Fruit fly (Drosophila melanogaster) whole organism, embryonic: ENCODE measurements around the gene Muc18B.

Experiments
- Atf3 ChIP-seq: fragments of 200-800 bp; sonication (Bioruptor generic); optimal IDR thresholded peaks from 3 replicates; lab custom pipeline; 2016; ENCODE audit warnings: missing biosample characterization, missing genetic modification characterization
- B-H2 ChIP-seq: fragments of 200-800 bp; sonication (Bioruptor generic); optimal IDR thresholded peaks from 2 replicates; lab custom pipeline; 2018; ENCODE audit warnings: missing biosample characterization, mild to moderate bottlenecking, missing genetic modification characterization
- Bgb ChIP-seq: fragments of 200-800 bp; sonication (Bioruptor generic); IDR thresholded peaks from 2 replicates; pipeline ENCODE4 v1.3.6; 2022; ENCODE audit warnings: missing biosample characterization, missing genetic modification characterization; ENCODE audit not compliant: partially characterized antibody
- C15 ChIP-seq: fragments of 200-800 bp; sonication (Bioruptor generic); IDR thresholded peaks from 3 replicates; pipeline ENCODE4 v1.3.6; 2022; ENCODE audit warnings: missing biosample characterization, missing genetic modification characterization
- CG10274 ChIP-seq: fragments of 200-800 bp; sonication (Bioruptor generic); optimal IDR thresholded peaks from 3 replicates; lab custom pipeline; 2017; ENCODE audit warnings: missing biosample characterization, mild to moderate bottlenecking, missing genetic modification characterization
- CG11398 ChIP-seq: fragments of 200-800 bp; sonication (Bioruptor generic); optimal IDR thresholded peaks from 2 replicates; lab custom pipeline; 2016; ENCODE audit warnings: missing biosample characterization, missing genetic modification characterization
- CG12071 ChIP-seq: fragments of 200-800 bp; sonication (Bioruptor generic); optimal IDR thresholded peaks from 3 replicates; lab custom pipeline; 2018; ENCODE audit warnings: missing biosample characterization, mild to moderate bottlenecking, missing genetic modification characterization
- CG13287 ChIP-seq: fragments of 200-800 bp; sonication (Bioruptor generic); IDR thresholded peaks from 2 replicates; pipeline ENCODE4 v1.3.6; 2022; ENCODE audit warnings: missing biosample characterization, missing genetic modification characterization; ENCODE audit not compliant: partially characterized antibody
- CG14860 ChIP-seq: fragments of 200-800 bp; sonication (Bioruptor generic); IDR thresholded peaks from 3 replicates; pipeline ENCODE4 v1.3.6; 2022; ENCODE audit warnings: missing biosample characterization, missing genetic modification characterization; ENCODE audit not compliant: partially characterized antibody
- CG17385 ChIP-seq: fragments of 200-800 bp; sonication (Bioruptor generic); optimal IDR thresholded peaks from 3 replicates; lab custom pipeline; 2018; ENCODE audit warnings: missing biosample characterization, mild to moderate bottlenecking, missing genetic modification characterization
- CG2116 ChIP-seq: fragments of 200-800 bp; sonication (Bioruptor generic); optimal IDR thresholded peaks from 3 replicates; lab custom pipeline; 2018; ENCODE audit warnings: missing biosample characterization, mild to moderate bottlenecking, missing genetic modification characterization
- CG2120 ChIP-seq: fragments of 200-800 bp; sonication (Bioruptor generic); optimal IDR thresholded peaks from 3 replicates; lab custom pipeline; 2016; ENCODE audit warnings: missing biosample characterization, missing genetic modification characterization
- CG2129 ChIP-seq: fragments of 200-800 bp; sonication (Bioruptor generic); IDR thresholded peaks from 2 replicates; pipeline ENCODE4 v1.3.6; 2022; ENCODE audit warnings: missing biosample characterization, missing genetic modification characterization; ENCODE audit not compliant: partially characterized antibody
- CG32772 ChIP-seq: fragments of 200-800 bp; sonication (Bioruptor generic); IDR thresholded peaks from 2 replicates; pipeline ENCODE4 v1.3.6; 2022; ENCODE audit warnings: missing biosample characterization, missing genetic modification characterization
- CG33557 ChIP-seq: fragments of 200-800 bp; sonication (Bioruptor generic); optimal IDR thresholded peaks from 2 replicates; lab custom pipeline; 2019; ENCODE audit warnings: missing biosample characterization, mild to moderate bottlenecking, missing genetic modification characterization, moderate library complexity
- CG3847 ChIP-seq: fragments of 200-800 bp; sonication (Bioruptor generic); IDR thresholded peaks from 2 replicates; pipeline ENCODE4 v1.3.6; 2022; ENCODE audit warnings: missing biosample characterization, missing genetic modification characterization
- CG6854 ChIP-seq: fragments of 200-800 bp; sonication (Bioruptor generic); optimal IDR thresholded peaks from 3 replicates; lab custom pipeline; 2017; ENCODE audit warnings: missing biosample characterization, mild to moderate bottlenecking, missing genetic modification characterization
- CG7839 ChIP-seq: fragments of 200-800 bp; sonication (Bioruptor generic); optimal IDR thresholded peaks from 3 replicates; lab custom pipeline; 2018; ENCODE audit warnings: missing biosample characterization, mild to moderate bottlenecking, missing genetic modification characterization, moderate library complexity
- CG7963 ChIP-seq: fragments of 200-800 bp; sonication (Bioruptor generic); IDR thresholded peaks from 3 replicates; pipeline ENCODE4 v1.3.6; 2022; ENCODE audit warnings: missing biosample characterization, missing genetic modification characterization; ENCODE audit not compliant: partially characterized antibody
- CG9797 ChIP-seq: fragments of 200-800 bp; sonication (Bioruptor generic); optimal IDR thresholded peaks from 3 replicates; lab custom pipeline; 2018; ENCODE audit warnings: missing biosample characterization, mild to moderate bottlenecking, missing genetic modification characterization
- CoRest ChIP-seq: fragments of 200-800 bp; sonication (Bioruptor generic); optimal IDR thresholded peaks from 3 replicates; lab custom pipeline; 2018; ENCODE audit warnings: missing biosample characterization, mild to moderate bottlenecking, missing genetic modification characterization, moderate library complexity
- D19B ChIP-seq: fragments of 200-800 bp; sonication (Bioruptor generic); optimal IDR thresholded peaks from 2 replicates; lab custom pipeline; 2017; ENCODE audit warnings: missing biosample characterization, mild to moderate bottlenecking, missing genetic modification characterization
- Deaf1 ChIP-seq: fragments of 200-800 bp; optimal IDR thresholded peaks from 3 replicates; lab custom pipeline; 2019; ENCODE audit warnings: missing biosample characterization, mild to moderate bottlenecking, missing genetic modification characterization, moderate library complexity
- Dref ChIP-seq: fragments of 200-800 bp; sonication (Bioruptor generic); IDR thresholded peaks from 2 replicates; pipeline ENCODE4 v1.3.6; 2022; ENCODE audit warnings: missing biosample characterization, missing genetic modification characterization
- Gsc ChIP-seq: fragments of 200-800 bp; sonication (Bioruptor generic); IDR thresholded peaks from 2 replicates; pipeline ENCODE4 v1.3.6; 2022; ENCODE audit warnings: missing biosample characterization, missing genetic modification characterization
- HLHmδ ChIP-seq: fragments of 200-800 bp; sonication (Bioruptor generic); optimal IDR thresholded peaks from 2 replicates; lab custom pipeline; 2018; ENCODE audit warnings: missing biosample characterization, mild to moderate bottlenecking, missing genetic modification characterization, moderate library complexity
- Hand ChIP-seq: fragments of 200-800 bp; sonication (Bioruptor generic); optimal IDR thresholded peaks from 2 replicates; lab custom pipeline; 2017; ENCODE audit warnings: mild to moderate bottlenecking, missing biosample characterization, missing genetic modification reagents, missing genetic modification characterization
- HmgZ ChIP-seq: fragments of 200-800 bp; sonication (Bioruptor generic); optimal IDR thresholded peaks from 2 replicates; lab custom pipeline; 2018; ENCODE audit warnings: missing biosample characterization, mild to moderate bottlenecking, missing genetic modification characterization
- Lpt ChIP-seq: fragments of >200 bp; optimal IDR thresholded peaks from 2 replicates; lab custom pipeline; 2018; ENCODE audit warnings: missing biosample characterization, missing genetic modification characterization
- MESR4 ChIP-seq: fragments of 200-800 bp; sonication (Bioruptor generic); optimal IDR thresholded peaks from 2 replicates; lab custom pipeline; 2018; ENCODE audit warnings: missing biosample characterization, mild to moderate bottlenecking, missing genetic modification characterization, moderate library complexity
- MTF-1 ChIP-seq: fragments of 200-800 bp; sonication (Bioruptor generic); optimal IDR thresholded peaks from 2 replicates; lab custom pipeline; 2018; ENCODE audit warnings: missing biosample characterization, mild to moderate bottlenecking, missing genetic modification characterization, borderline replicate concordance
- Sry-δ ChIP-seq: fragments of 200-800 bp; sonication (Bioruptor generic); optimal IDR thresholded peaks from 2 replicates; lab custom pipeline; 2016; ENCODE audit warnings: missing biosample characterization, missing genetic modification characterization
- Vsx1 ChIP-seq: fragments of 200-800 bp; sonication (Bioruptor generic); optimal IDR thresholded peaks from 2 replicates; lab custom pipeline; 2017; ENCODE audit warnings: missing biosample characterization, mild to moderate bottlenecking, missing genetic modification characterization, missing genetic modification reagents
- amos ChIP-seq: fragments of 200-800 bp; sonication (Bioruptor generic); IDR thresholded peaks from 2 replicates; pipeline ENCODE4 v1.3.6; 2022; ENCODE audit warnings: missing biosample characterization, missing genetic modification characterization; ENCODE audit not compliant: partially characterized antibody
- bbx ChIP-seq: fragments of 200-800 bp; sonication (Bioruptor generic); IDR thresholded peaks from 2 replicates; pipeline ENCODE4 v1.3.6; 2022; ENCODE audit warnings: missing biosample characterization, missing genetic modification characterization; ENCODE audit not compliant: partially characterized antibody
- bsh ChIP-seq, 2 experiments: fragments of 200-800 bp; sonication (Bioruptor generic); optimal IDR thresholded peaks; 2 replicates each; lab custom pipeline; 2017 to 2018; ENCODE audit warnings: mild to moderate bottlenecking in 2 of 2, missing biosample characterization in 2 of 2, missing genetic modification characterization in 2 of 2, moderate library complexity in 1 of 2
- cas ChIP-seq: fragments of 200-800 bp; sonication (Bioruptor generic); IDR thresholded peaks from 2 replicates; pipeline ENCODE4 v1.3.6; 2022; ENCODE audit warnings: missing biosample characterization, missing genetic modification characterization
- caup ChIP-seq: fragments of 200-800 bp; sonication (Bioruptor generic); optimal IDR thresholded peaks from 3 replicates; lab custom pipeline; 2017; ENCODE audit warnings: missing biosample characterization, mild to moderate bottlenecking, missing genetic modification characterization, moderate library complexity; ENCODE audit not compliant: severe bottlenecking
- dysf ChIP-seq: fragments of 200-800 bp; sonication (Bioruptor generic); IDR thresholded peaks from 3 replicates; pipeline ENCODE4 v1.3.6; 2022; ENCODE audit warnings: missing biosample characterization, missing genetic modification characterization
- ham ChIP-seq: fragments of 200-800 bp; sonication (Bioruptor generic); IDR thresholded peaks from 2 replicates; pipeline ENCODE4 v1.3.6; 2022; ENCODE audit warnings: missing biosample characterization, missing genetic modification characterization
- odd ChIP-seq: fragments of 200-800 bp; sonication (Bioruptor generic); optimal IDR thresholded peaks from 2 replicates; lab custom pipeline; 2017; ENCODE audit warnings: missing biosample characterization, mild to moderate bottlenecking, missing genetic modification characterization
- onecut ChIP-seq: fragments of 200-800 bp; sonication (Bioruptor generic); IDR thresholded peaks from 2 replicates; pipeline ENCODE4 v1.3.6; 2022; ENCODE audit warnings: missing biosample characterization, missing genetic modification characterization
- pzg ChIP-seq: fragments of 200-800 bp; sonication (Bioruptor generic); optimal IDR thresholded peaks from 3 replicates; lab custom pipeline; 2018; ENCODE audit warnings: missing biosample characterization, mild to moderate bottlenecking, missing genetic modification characterization, moderate library complexity
- row ChIP-seq: fragments of 200-800 bp; sonication (Bioruptor generic); IDR thresholded peaks from 3 replicates; pipeline ENCODE4 v1.3.6; 2022; ENCODE audit warnings: missing biosample characterization, missing genetic modification characterization
- sob ChIP-seq: fragments of 200-800 bp; sonication (Bioruptor generic); IDR thresholded peaks from 2 replicates; pipeline ENCODE4 v1.3.6; 2022; ENCODE audit warnings: missing biosample characterization, missing genetic modification characterization
- tin ChIP-seq: fragments of 200-800 bp; sonication (Bioruptor generic); optimal IDR thresholded peaks from 3 replicates; lab custom pipeline; 2016; ENCODE audit warnings: missing biosample characterization, missing genetic modification characterization
- zen ChIP-seq: fragments of 200-800 bp; sonication (Bioruptor generic); optimal IDR thresholded peaks from 3 replicates; lab custom pipeline; 2018; ENCODE audit warnings: missing biosample characterization, mild to moderate bottlenecking, missing genetic modification characterization, moderate library complexity
- zf30C ChIP-seq: fragments of 200-800 bp; sonication (Bioruptor generic); optimal IDR thresholded peaks from 3 replicates; lab custom pipeline; 2018; ENCODE audit warnings: missing biosample characterization, mild to moderate bottlenecking, missing genetic modification characterization

Muc18B gene

dm6 chrX:19261528-19262102 lies 46.3 kb downstream of the Muc18B start, which contains the start of gene Vav:
Vav (plus strand) TSS chrX:19261820.
- TF ChIP-seq bsh (GFP tag; optimal IDR thresholded peaks at IDR 0.05; lab: Kevin White, UChicago) (no peak), CoRest (tag; lab: Kevin White, UChicago) (no peak), CG2116 (GFP tag; lab: Kevin White, UChicago) (peak; percentile 61), CG11398 (GFP tag; lab: Kevin White, UChicago) (no peak), onecut (GFP tag; lab: Robert Waterston, UW) (peak; percentile 16; the same call in 1 of the 2 replicates), MESR4 (GFP tag; lab: Kevin White, UChicago) (peak; percentile 89), Atf3 (GFP tag; lab: Kevin White, UChicago) (no peak), CG7839 (tag; lab: Kevin White, UChicago) (no peak), CG3847 (GFP tag; lab: Robert Waterston, UW) (no peak), cas (GFP tag; lab: Robert Waterston, UW) (no peak), CG6854 (GFP tag; lab: Kevin White, UChicago) (peak; percentile 1), dysf (GFP tag; lab: Robert Waterston, UW) (0 out of 3 replicates have a peak, but pooled peaks have one; percentile 6), Lpt (GFP tag; lab: Kevin White, UChicago) (no peak), CG9797 (GFP tag; lab: Kevin White, UChicago) (peak; percentile 29), HLHmδ (no peak), bbx (peak; percentile 46), Vsx1 (no peak), CG2120 (GFP tag; lab: Kevin White, UChicago) (no peak), zen (tag; lab: Kevin White, UChicago) (peak; percentile 12), tin (GFP tag; lab: Kevin White, UChicago) (no peak), D19B (no peak), ham (GFP tag; lab: Robert Waterston, UW) (0 out of 2 replicates have a peak, but pooled peaks have one; percentile 10), row (peak; percentile 27; the same call in 1 of the 3 replicates), Bgb (GFP tag; lab: Robert Waterston, UW) (peak; percentile 50; the same call in 1 of the 2 replicates), Dref (GFP tag; lab: Robert Waterston, UW) (peak; percentile 73), amos (peak; percentile 42), CG2129 (GFP tag; lab: Robert Waterston, UW) (no peak), CG32772 (GFP tag; lab: Robert Waterston, UW) (no peak), Gsc (GFP tag; lab: Robert Waterston, UW) (no peak), CG13287 (peak; percentile 50), CG14860 (GFP tag; lab: Robert Waterston, UW) (peak; percentile 32; the same call in 1 of the 3 replicates), MTF-1 (peak; percentile 34), pzg (GFP tag; lab: Kevin White, UChicago) (peak; percentile 48), caup (peak; percentile 17), CG33557 (no peak), Hand (GFP tag; lab: Kevin White, UChicago) (no peak), CG10274 (GFP tag; lab: Kevin White, UChicago) (no peak), CG12071 (GFP tag; lab: Kevin White, UChicago) (peak; percentile 51), HmgZ (tag; lab: Kevin White, UChicago) (peak; percentile 3), zf30C (peak; percentile 63), B-H2 (GFP tag; lab: Kevin White, UChicago) (no peak), sob (GFP tag; lab: Robert Waterston, UW) (peak; percentile 38; the same call in 1 of the 2 replicates), C15 (GFP tag; lab: Robert Waterston, UW) (no peak), odd (GFP tag; lab: Kevin White, UChicago) (peak; percentile 52), CG7963 (peak; percentile 20; the same call in 1 of the 3 replicates), Sry-δ (GFP tag; lab: Kevin White, UChicago) (peak; percentile 10), CG17385 (GFP tag; lab: Kevin White, UChicago) (peak; percentile 92), Deaf1 (tag; lab: Kevin White, UChicago) (peak; percentile 37)
